Worm (Caenorhabditis elegans): ENCODE results near the gene W03A5.1.

- no peak for TF ChIP-seq nhr-76 (tag; optimal IDR thresholded peaks at IDR 0.05)
- TF ChIP-seq snpc-4 (tag; optimal IDR thresholded peaks at IDR 0.05): no peak
- TF ChIP-seq elt-1 (tag; optimal IDR thresholded peaks at IDR 0.05; ENCODE audit: borderline replicate concordance, insufficient read depth): no peak
- TF ChIP-seq unc-39 (tag; optimal IDR thresholded peaks at IDR 0.05): no peak
- TF ChIP-seq unc-62 (GFP tag; optimal IDR thresholded peaks at IDR 0.05): no peak
- no peak for TF ChIP-seq elt-3 (tag; optimal IDR thresholded peaks at IDR 0.05)
- TF ChIP-seq ceh-43 (GFP tag; optimal IDR thresholded peaks at IDR 0.05): no peak
- no peak for TF ChIP-seq M03D4.4 (tag; optimal IDR thresholded peaks at IDR 0.05)
- TF ChIP-seq nhr-237 (tag; optimal IDR thresholded peaks at IDR 0.05): no peak
- no peak for TF ChIP-seq pha-4 (tag; optimal IDR thresholded peaks at IDR 0.05)
Measured at ce11 chrIII:5402419-5402818, 5.3 kb upstream of the W03A5.1 start.

All from whole organism, mixed stage, embryonic.